Fruit fly (Drosophila melanogaster): ENCODE results near the gene plh.

The plh gene

dm6 chr3R:4987408-4987807 is 23.4 kb downstream of the plh start:
- TF ChIP-seq CG34367 (tag; optimal IDR thresholded peaks at IDR 0.05) = no peak
- no peak for TF ChIP-seq CG17806 (tag; optimal IDR thresholded peaks at IDR 0.05)
- no peak for TF ChIP-seq CG12605 (GFP tag; IDR thresholded peaks at IDR 0.05)
- TF ChIP-seq EcR (GFP tag; optimal IDR thresholded peaks at IDR 0.05) = no peak
- no peak for TF ChIP-seq gl (tag; optimal IDR thresholded peaks at IDR 0.05)
- TF ChIP-seq Pif1A (GFP tag; optimal IDR thresholded peaks at IDR 0.05) = no peak
- no peak for TF ChIP-seq CG8301 (tag; optimal IDR thresholded peaks at IDR 0.05)
- TF ChIP-seq CG10348 (GFP tag; IDR thresholded peaks at IDR 0.05) = no peak
- TF ChIP-seq CG4496 (GFP tag; IDR thresholded peaks at IDR 0.05) = no peak
- TF ChIP-seq CG14655 (GFP tag; optimal IDR thresholded peaks at IDR 0.05) = no peak
- TF ChIP-seq CG32121 (GFP tag; IDR thresholded peaks at IDR 0.05) = no peak
- TF ChIP-seq fd96Ca (GFP tag; IDR thresholded peaks at IDR 0.05) = no peak

- 0 out of 3 replicates have a peak, but pooled peaks have one; percentile 13 for TF ChIP-seq CG4496 (GFP tag; IDR thresholded peaks at IDR 0.05)
- TF ChIP-seq CG8159 (tag; optimal IDR thresholded peaks at IDR 0.05) = no peak
- TF ChIP-seq CG32121 (GFP tag; IDR thresholded peaks at IDR 0.05) = no peak
Observed at dm6 chr3R:4986666-4987065, 24.2 kb downstream of the plh start.

dm6 chr3R:4984688-4985087 is 26.1 kb downstream of the plh start:
- TF ChIP-seq Pif1B (GFP tag; optimal IDR thresholded peaks at IDR 0.05) = no peak
- 0 out of 2 replicates have a peak, but pooled peaks have one; percentile 24 for TF ChIP-seq CG32121 (GFP tag; IDR thresholded peaks at IDR 0.05)
- TF ChIP-seq CG8301 (tag; optimal IDR thresholded peaks at IDR 0.05) = no peak
- no peak for TF ChIP-seq CG13204 (GFP tag; optimal IDR thresholded peaks at IDR 0.05)
- no peak for TF ChIP-seq CG15710 (tag; optimal IDR thresholded peaks at IDR 0.05)
- TF ChIP-seq CG34367 (tag; optimal IDR thresholded peaks at IDR 0.05) = no peak
- TF ChIP-seq Ets98B (GFP tag; IDR thresholded peaks at IDR 0.05) = no peak
- 0 out of 3 replicates have a peak, but pooled peaks have one; percentile 18 for TF ChIP-seq CG4496 (GFP tag; IDR thresholded peaks at IDR 0.05)

dm6 chr3R:4984132-4984531 is 26.7 kb downstream of the plh start, which contains the start of gene CG14662:
Gene CG14662, minus strand, starts transcription at chr3R:4984232.
- no peak for TF ChIP-seq CG14655 (GFP tag; optimal IDR thresholded peaks at IDR 0.05)
- TF ChIP-seq Snoo (tag; optimal IDR thresholded peaks at IDR 0.05) = no peak
- TF ChIP-seq CG32121 (GFP tag; IDR thresholded peaks at IDR 0.05) = no peak
- no peak for TF ChIP-seq Ets98B (GFP tag; IDR thresholded peaks at IDR 0.05)
- TF ChIP-seq D1 (tag; optimal IDR thresholded peaks at IDR 0.05) = no peak
- TF ChIP-seq CG9948 (tag; optimal IDR thresholded peaks at IDR 0.05) = no peak
- no peak for TF ChIP-seq CG13204 (GFP tag; optimal IDR thresholded peaks at IDR 0.05)
- TF ChIP-seq CG8301 (tag; optimal IDR thresholded peaks at IDR 0.05) = no peak
- no peak for TF ChIP-seq CG8159 (tag; optimal IDR thresholded peaks at IDR 0.05)
- no peak for TF ChIP-seq CG17806 (tag; optimal IDR thresholded peaks at IDR 0.05)
- no peak for TF ChIP-seq EcR (GFP tag; optimal IDR thresholded peaks at IDR 0.05)
- no peak for TF ChIP-seq CG15710 (tag; optimal IDR thresholded peaks at IDR 0.05)
- TF ChIP-seq fd96Ca (GFP tag; IDR thresholded peaks at IDR 0.05) = no peak
- TF ChIP-seq gl (tag; optimal IDR thresholded peaks at IDR 0.05) = no peak
- TF ChIP-seq Pif1A (GFP tag; optimal IDR thresholded peaks at IDR 0.05) = no peak
- TF ChIP-seq CG34367 (tag; optimal IDR thresholded peaks at IDR 0.05) = no peak
- TF ChIP-seq Pif1B (GFP tag; optimal IDR thresholded peaks at IDR 0.05) = no peak
- no peak for TF ChIP-seq rn (GFP tag; IDR thresholded peaks at IDR 0.05)
- TF ChIP-seq CG12605 (GFP tag; IDR thresholded peaks at IDR 0.05) = no peak
- TF ChIP-seq CG4496 (GFP tag; IDR thresholded peaks at IDR 0.05) = no peak

DNA sequence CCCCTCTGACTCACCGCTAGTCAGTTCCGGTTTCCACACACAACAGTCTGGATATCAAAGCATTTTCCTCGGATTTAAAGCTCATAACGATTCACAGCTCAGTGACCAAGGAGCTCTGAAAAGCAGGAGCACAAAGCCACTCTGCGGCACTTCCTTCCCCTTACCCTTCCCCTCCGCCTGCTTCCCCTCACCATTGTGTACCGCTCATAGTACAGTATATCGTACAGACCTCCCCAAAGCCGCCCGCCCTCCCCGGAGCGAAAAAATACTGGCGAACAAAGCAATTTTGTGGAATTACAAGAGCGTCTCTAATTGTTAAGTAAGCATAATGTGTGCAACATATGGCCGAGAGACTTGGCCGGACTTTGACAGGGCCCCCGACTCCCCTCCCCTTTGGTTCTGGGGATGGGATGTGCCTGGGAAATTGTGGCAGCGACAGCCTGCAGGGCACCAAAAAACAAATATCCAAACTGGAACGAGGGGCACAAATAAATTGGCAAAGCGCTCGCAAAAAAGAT is 29.7 kb downstream of the plh start:
- TF ChIP-seq CG8301 (tag; optimal IDR thresholded peaks at IDR 0.05) (no peak), CG4496 (GFP tag; IDR thresholded peaks at IDR 0.05) (0 out of 3 replicates have a peak, but pooled peaks have one; percentile 27), Ets98B (GFP tag; IDR thresholded peaks at IDR 0.05) (no peak), CG13204 (GFP tag; optimal IDR thresholded peaks at IDR 0.05) (peak; percentile 47)

DNA sequence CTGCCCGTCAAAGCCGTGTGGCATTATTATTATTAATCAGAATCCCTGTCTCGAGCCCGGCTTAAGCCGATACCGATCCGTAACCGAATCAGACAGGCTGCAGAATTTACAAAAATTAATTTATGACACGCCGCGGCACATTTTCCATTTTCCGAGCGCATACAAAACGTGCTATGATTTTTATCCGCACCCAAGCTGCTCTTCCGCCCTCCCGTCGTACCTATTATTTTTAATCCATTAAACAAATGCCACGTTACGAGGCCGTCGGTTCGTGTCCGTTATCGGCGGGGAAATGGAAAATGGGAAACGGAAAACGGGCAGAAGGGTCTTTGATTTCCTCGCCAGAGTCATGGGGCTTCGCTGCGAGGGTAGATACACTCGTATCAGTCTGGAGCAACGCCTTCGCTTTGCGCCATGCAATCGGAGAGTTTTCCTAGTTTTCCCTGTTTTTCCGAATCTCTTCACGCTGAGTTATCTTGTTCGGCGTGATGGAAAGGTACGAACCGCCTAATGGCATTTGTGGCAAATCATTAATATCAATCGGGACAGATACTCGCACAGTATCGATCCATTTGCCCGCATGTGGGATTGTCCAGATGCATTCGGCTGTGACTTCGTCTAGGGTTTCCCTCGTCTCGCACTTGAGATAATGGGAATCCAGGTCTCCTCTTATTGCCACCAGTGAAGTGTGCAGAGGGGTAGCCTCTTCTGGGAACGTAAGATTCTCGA is 30.6 kb downstream of the plh start:
- TF ChIP-seq fd96Ca (GFP tag; IDR thresholded peaks at IDR 0.05) (no peak), gl (tag; optimal IDR thresholded peaks at IDR 0.05) (no peak), D1 (tag; optimal IDR thresholded peaks at IDR 0.05) (no peak), CG32121 (GFP tag; IDR thresholded peaks at IDR 0.05) (no peak), Ets98B (GFP tag; IDR thresholded peaks at IDR 0.05) (no peak), CG13204 (GFP tag; optimal IDR thresholded peaks at IDR 0.05) (no peak), CG17806 (tag; optimal IDR thresholded peaks at IDR 0.05) (no peak), CG12605 (GFP tag; IDR thresholded peaks at IDR 0.05) (no peak), Snoo (tag; optimal IDR thresholded peaks at IDR 0.05) (no peak), EcR (GFP tag; optimal IDR thresholded peaks at IDR 0.05) (no peak), CG14655 (GFP tag; optimal IDR thresholded peaks at IDR 0.05) (no peak), CG34367 (tag; optimal IDR thresholded peaks at IDR 0.05) (no peak), rn (GFP tag; IDR thresholded peaks at IDR 0.05) (no peak), CG15710 (tag; optimal IDR thresholded peaks at IDR 0.05) (no peak)
